Worm (Caenorhabditis elegans): ENCODE data around the gene F37B4.15.
A peak's percentile ranks its signal among the peaks of the same experiment; 100 is the strongest.

F37B4.15 gene

DNA sequence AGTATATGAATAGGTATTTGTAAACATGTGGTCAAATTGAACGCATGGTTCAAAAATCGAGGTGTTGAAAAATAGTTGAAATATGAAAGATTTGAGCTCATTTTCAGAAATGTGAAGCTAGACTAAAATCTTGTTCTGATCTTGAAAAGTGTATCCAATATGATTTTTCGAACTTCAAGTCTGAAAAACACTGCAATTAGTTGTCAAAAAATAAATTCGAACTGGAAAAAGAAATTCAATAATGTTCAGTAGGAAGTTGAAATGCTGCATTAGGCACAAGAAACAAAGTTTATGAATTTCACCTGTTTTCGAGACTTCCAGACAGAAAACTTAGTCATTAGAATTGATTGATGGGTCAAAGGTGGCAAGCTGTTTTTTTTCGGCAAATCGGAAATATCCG, 30.5 kb upstream of the F37B4.15 start, which contains the start of gene srh-270:
TSS of gene srh-270 (minus strand) at position 101 of the 400 bp plus-strand sequence.
- TF ChIP-seq ama-1 (optimal IDR thresholded peaks at IDR 0.05) = no peak
- TF ChIP-seq pes-1 (GFP tag; IDR thresholded peaks at IDR 0.05) = no peak
- no peak for TF ChIP-seq hnd-1 (tag; optimal IDR thresholded peaks at IDR 0.05)
- no peak for TF ChIP-seq B0310.2 (tag; optimal IDR thresholded peaks at IDR 0.05)
- TF ChIP-seq hmg-4 (GFP tag; optimal IDR thresholded peaks at IDR 0.05) = no peak
- no peak for TF ChIP-seq scrt-1 (GFP tag; IDR thresholded peaks at IDR 0.05)
- TF ChIP-seq tra-4 (tag; optimal IDR thresholded peaks at IDR 0.05) = no peak
- TF ChIP-seq aly-1 (tag; optimal IDR thresholded peaks at IDR 0.05) = no peak
- no peak for TF ChIP-seq flt-1 (GFP tag; IDR thresholded peaks at IDR 0.05)
- TF ChIP-seq hmbx-1 (tag; optimal IDR thresholded peaks at IDR 0.05) = no peak
- no peak for TF ChIP-seq F13C5.2 (tag; optimal IDR thresholded peaks at IDR 0.05)
- no peak for TF ChIP-seq ceh-13 (GFP tag; optimal IDR thresholded peaks at IDR 0.05)
- no peak for TF ChIP-seq ceh-36 (tag; optimal IDR thresholded peaks at IDR 0.05)
- TF ChIP-seq sea-1 (GFP tag; conservative IDR thresholded peaks at IDR 0.05) = no peak
- TF ChIP-seq tbx-37 (GFP tag; conservative IDR thresholded peaks at IDR 0.05) = no peak

DNA sequence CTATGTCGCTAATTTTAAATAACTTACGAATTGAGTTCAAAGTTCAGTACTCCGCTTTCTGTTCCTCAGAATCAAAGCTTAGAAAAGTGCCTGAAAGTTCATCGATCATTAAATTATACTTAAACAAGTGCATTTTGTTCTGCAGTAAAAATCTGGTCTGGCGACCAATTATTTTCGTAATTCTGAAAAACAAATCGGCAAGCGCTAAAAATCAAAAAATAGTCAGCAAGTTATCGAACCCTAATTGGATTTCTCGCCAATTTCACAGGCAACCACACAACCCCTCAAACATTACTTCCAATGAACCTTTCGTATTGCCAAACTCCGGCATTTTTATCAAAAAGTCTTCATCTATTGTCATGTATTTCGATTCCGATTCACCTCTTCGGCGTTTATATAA, 29.0 kb upstream of the F37B4.15 start, which contains the start of gene srh-272:
TSS of gene srh-272 (plus strand) at position 301 of the 400 bp plus-strand sequence.
- no peak for TF ChIP-seq scrt-1 (GFP tag; IDR thresholded peaks at IDR 0.05)
- no peak for TF ChIP-seq pes-1 (GFP tag; IDR thresholded peaks at IDR 0.05)

DNA sequence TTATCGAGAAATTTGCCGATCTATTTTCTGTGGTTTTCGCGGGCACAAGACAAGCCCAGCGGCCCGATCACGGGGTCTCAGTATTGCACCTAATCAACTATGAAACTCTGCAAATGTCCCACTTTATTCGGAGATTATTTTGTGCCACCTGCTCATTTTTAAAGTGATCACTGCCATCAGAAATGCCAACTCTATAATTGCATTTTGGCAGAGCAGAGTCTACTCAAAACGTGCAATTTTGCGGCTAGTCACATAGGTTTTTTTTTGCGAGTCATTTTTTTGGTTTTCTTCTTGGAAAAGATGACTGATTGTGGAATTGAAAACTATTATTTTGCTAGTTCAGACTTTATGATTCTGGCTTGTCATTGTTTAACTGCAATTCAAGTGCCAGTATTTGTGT, 27.1 kb upstream of the F37B4.15 start, which contains the start of gene srh-240:
TSS of gene srh-240 (plus strand) at position 301 of the 400 bp plus-strand sequence.
- TF ChIP-seq flt-1 (GFP tag; IDR thresholded peaks at IDR 0.05) (no peak), hmbx-1 (tag; optimal IDR thresholded peaks at IDR 0.05) (no peak), B0310.2 (tag; optimal IDR thresholded peaks at IDR 0.05) (no peak), aly-1 (tag; optimal IDR thresholded peaks at IDR 0.05) (no peak), hmg-4 (GFP tag; optimal IDR thresholded peaks at IDR 0.05) (no peak), pes-1 (GFP tag; IDR thresholded peaks at IDR 0.05) (no peak), hnd-1 (tag; optimal IDR thresholded peaks at IDR 0.05) (no peak)

DNA sequence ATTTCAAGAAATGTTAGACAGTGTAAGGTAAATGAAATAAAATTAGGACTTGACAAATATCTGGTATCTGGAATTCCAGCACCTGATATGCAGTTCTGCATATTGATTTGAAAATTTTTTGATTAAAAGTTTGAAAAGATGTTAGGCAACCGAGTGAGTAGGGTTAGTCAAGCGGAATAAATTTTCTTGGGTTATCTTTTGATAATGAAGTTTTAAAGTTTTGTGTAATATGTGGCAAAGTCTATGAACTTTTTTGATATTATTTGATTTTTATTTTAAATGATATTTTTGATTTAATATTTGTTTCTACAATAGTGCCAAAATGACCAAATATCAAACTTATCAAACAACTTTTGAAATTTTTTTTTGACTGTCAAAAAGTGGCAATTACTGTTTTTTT, 22.5 kb upstream of the F37B4.15 start, which contains the start of gene srh-241:
TSS of gene srh-241 (minus strand) at position 101 of the 400 bp plus-strand sequence.
- no peak for TF ChIP-seq scrt-1 (GFP tag; IDR thresholded peaks at IDR 0.05)

DNA sequence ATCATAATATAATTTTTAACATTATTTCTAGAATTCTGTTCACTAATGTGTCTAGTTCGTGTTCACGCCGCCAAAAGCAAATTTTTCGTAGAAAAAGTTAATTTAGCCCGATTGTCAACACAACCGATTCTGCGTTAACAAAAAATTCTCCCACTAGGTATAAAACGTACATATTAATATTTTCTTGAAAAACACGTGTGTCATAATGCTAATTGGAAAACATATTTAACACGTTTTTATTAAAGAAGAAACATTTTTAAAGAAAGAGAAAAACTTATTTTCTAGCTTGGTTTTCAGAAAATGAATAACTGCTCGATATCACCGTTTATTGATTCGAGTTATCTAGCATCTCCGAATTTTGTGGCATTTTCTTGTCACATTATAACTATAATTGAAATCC, 21.9 kb upstream of the F37B4.15 start, which contains the start of gene srh-243:
TSS of gene srh-243 (plus strand) at position 301 of the 400 bp plus-strand sequence.
- TF ChIP-seq tbx-11 (GFP tag; IDR thresholded peaks at IDR 0.05) = no peak
- no peak for TF ChIP-seq B0310.2 (tag; optimal IDR thresholded peaks at IDR 0.05)
- TF ChIP-seq sea-1 (GFP tag; conservative IDR thresholded peaks at IDR 0.05) = no peak
- TF ChIP-seq F13C5.2 (tag; optimal IDR thresholded peaks at IDR 0.05) = no peak

DNA sequence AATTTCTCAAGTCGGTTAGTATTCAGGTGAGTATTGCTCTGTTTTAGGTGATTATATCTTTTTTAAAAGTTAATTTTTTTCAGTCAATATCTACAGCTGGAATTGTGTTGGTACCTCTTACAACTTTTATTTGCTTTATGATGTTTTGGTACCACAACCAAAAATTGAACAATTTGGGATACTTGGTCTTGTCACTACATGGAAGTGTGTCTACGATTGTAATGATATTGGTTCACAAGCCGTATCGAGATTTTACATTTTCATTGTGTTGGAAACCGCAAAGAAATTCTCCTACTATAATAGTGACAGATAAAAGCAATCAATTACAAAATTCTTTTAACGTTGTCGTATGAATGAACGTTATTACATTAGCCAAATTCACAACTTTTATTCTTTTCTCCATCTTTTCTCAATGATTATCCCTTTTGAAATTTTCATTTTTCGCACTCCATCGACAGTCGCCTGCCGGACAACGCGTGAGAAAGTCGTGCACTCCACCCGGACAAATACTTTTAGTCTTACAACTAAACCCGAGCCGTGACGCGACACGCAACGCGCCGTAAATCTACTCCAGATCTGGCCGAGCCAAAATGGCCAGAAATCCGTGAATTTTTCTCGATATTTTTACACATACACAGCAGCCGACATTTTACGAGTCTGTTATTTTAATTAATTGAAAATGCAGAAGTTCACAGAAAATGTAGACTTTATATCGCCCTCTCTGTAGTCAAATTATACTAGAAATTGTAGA, 20.1 kb upstream of the F37B4.15 start:
- TF ChIP-seq sea-1 (GFP tag; conservative IDR thresholded peaks at IDR 0.05) (no peak), B0310.2 (tag; optimal IDR thresholded peaks at IDR 0.05) (no peak), tra-4 (tag; optimal IDR thresholded peaks at IDR 0.05) (no peak), ets-7 (tag; optimal IDR thresholded peaks at IDR 0.05) (no peak), hmbx-1 (tag; optimal IDR thresholded peaks at IDR 0.05) (no peak), flt-1 (GFP tag; IDR thresholded peaks at IDR 0.05) (no peak), scrt-1 (GFP tag; IDR thresholded peaks at IDR 0.05) (no peak), tbx-11 (GFP tag; IDR thresholded peaks at IDR 0.05) (no peak), ama-1 (optimal IDR thresholded peaks at IDR 0.05) (no peak), tbx-37 (GFP tag; conservative IDR thresholded peaks at IDR 0.05) (no peak), hmg-4 (GFP tag; optimal IDR thresholded peaks at IDR 0.05) (no peak), ceh-36 (tag; optimal IDR thresholded peaks at IDR 0.05) (no peak), pes-1 (GFP tag; IDR thresholded peaks at IDR 0.05) (no peak), ceh-13 (GFP tag; optimal IDR thresholded peaks at IDR 0.05) (no peak), aly-1 (tag; optimal IDR thresholded peaks at IDR 0.05) (no peak), F13C5.2 (tag; optimal IDR thresholded peaks at IDR 0.05) (no peak), hnd-1 (tag; optimal IDR thresholded peaks at IDR 0.05) (no peak)

DNA sequence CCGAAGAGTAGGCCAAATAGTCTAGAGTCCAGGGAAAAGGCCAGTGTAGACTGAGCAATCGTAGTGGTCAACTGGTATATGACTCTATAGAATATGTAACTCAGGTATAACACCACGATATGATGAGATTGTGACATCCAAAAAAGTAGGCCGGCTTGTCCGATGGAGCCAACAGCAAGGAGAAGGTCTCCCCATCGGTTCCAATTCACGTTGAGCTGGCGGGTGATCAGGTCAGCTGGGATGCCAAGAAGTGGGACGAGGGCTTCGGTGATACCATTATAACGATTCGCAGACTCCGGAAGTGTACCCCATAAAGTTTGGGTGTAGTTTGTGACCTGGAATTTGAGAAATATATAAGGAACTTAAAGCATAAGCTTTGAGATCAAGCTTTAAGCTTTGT, 19.1 kb upstream of the F37B4.15 start:
- TF ChIP-seq pes-1 (GFP tag; IDR thresholded peaks at IDR 0.05) (no peak), B0310.2 (tag; optimal IDR thresholded peaks at IDR 0.05) (no peak), ets-7 (tag; optimal IDR thresholded peaks at IDR 0.05) (no peak), sea-1 (GFP tag; conservative IDR thresholded peaks at IDR 0.05) (no peak), ceh-36 (tag; optimal IDR thresholded peaks at IDR 0.05) (no peak), F13C5.2 (tag; optimal IDR thresholded peaks at IDR 0.05) (no peak), ceh-13 (GFP tag; optimal IDR thresholded peaks at IDR 0.05) (no peak), hnd-1 (tag; optimal IDR thresholded peaks at IDR 0.05) (no peak), hmbx-1 (tag; optimal IDR thresholded peaks at IDR 0.05) (no peak)

DNA sequence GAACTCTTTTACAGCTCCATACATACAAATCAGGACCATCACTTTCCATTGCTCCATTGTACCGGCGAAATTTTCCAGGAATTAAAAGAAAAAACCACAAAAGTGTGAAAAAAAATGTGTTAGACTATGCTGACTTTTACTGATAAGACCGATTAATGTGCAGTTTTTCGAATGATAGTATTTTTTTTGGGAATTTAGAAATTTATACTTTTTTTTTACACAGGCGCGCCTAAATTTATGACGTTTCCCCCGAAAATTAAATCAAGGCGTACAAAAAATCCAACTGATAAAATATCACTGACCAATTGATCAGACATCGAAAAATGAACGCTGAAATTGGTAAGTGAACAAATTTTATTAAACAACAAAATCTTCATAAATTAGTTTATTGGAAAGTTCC, 16.6 kb upstream of the F37B4.15 start, which contains the start of gene folt-2:
TSS of gene folt-2 (minus strand) at position 179 of the 400 bp plus-strand sequence.
- TF ChIP-seq hnd-1 (tag; optimal IDR thresholded peaks at IDR 0.05) (no peak), tbx-11 (GFP tag; IDR thresholded peaks at IDR 0.05) (0 out of 2 replicates have a peak, but pooled peaks have one; percentile 16)
